Worm (Caenorhabditis elegans) whole organism, L2 larva: ENCODE data around the gene B0334.13.

Source experiments
- C34F6.9 ChIP-seq: fragments of 150-350 bp; optimal IDR thresholded peaks from 2 replicates; lab custom pipeline; 2014; ENCODE audit warnings: missing biosample characterization, missing genetic modification characterization
- F13H6.1 ChIP-seq: sonication (generic microtip); optimal IDR thresholded peaks from 2 replicates; lab custom pipeline; 2016; ENCODE audit warnings: missing genetic modification characterization, missing compliant biosample characterization
- R02D3.7 ChIP-seq: fragments of 150-350 bp; optimal IDR thresholded peaks from 2 replicates; lab custom pipeline; 2014; ENCODE audit warnings: missing biosample characterization, missing genetic modification characterization
- Y55F3AM.14 ChIP-seq: fragments of 200-800 bp; sonication (Bioruptor generic); optimal IDR thresholded peaks from 2 replicates; lab custom pipeline; 2018; ENCODE audit warnings: mild to moderate bottlenecking, missing genetic modification characterization, missing compliant biosample characterization
- ZK546.5 ChIP-seq: sonication (generic microtip); optimal IDR thresholded peaks from 2 replicates; lab custom pipeline; 2017; ENCODE audit warnings: missing biosample characterization, missing genetic modification characterization
- alr-1 ChIP-seq: fragments of 150-350 bp; optimal IDR thresholded peaks from 2 replicates; lab custom pipeline; 2014; ENCODE audit warnings: missing biosample characterization, missing genetic modification characterization
- aly-2 ChIP-seq: fragments of 150-350 bp; optimal IDR thresholded peaks from 2 replicates; lab custom pipeline; 2014; ENCODE audit warnings: missing biosample characterization, missing genetic modification characterization
- ama-1 ChIP-seq: fragments of 150-350 bp; optimal IDR thresholded peaks from 2 replicates; lab custom pipeline; 2018; ENCODE audit warnings: inconsistent platforms
- ceh-16 ChIP-seq: fragments of 150-350 bp; optimal IDR thresholded peaks from 2 replicates; lab custom pipeline; 2014; ENCODE audit warnings: missing biosample characterization, missing genetic modification characterization
- ceh-82 ChIP-seq: fragments of 150-350 bp; optimal IDR thresholded peaks from 2 replicates; lab custom pipeline; 2014; ENCODE audit warnings: missing biosample characterization, missing genetic modification characterization
- crh-2 ChIP-seq: sonication (generic microtip); optimal IDR thresholded peaks from 2 replicates; lab custom pipeline; 2017; ENCODE audit warnings: missing biosample characterization, missing genetic modification characterization
- dmd-4 ChIP-seq: sonication (generic microtip); optimal IDR thresholded peaks from 2 replicates; lab custom pipeline; 2017; ENCODE audit warnings: missing biosample characterization, missing genetic modification characterization
- egl-27 ChIP-seq: sonication (generic microtip); optimal IDR thresholded peaks from 3 replicates; lab custom pipeline; 2017; ENCODE audit warnings: missing biosample characterization, missing genetic modification reagents, missing genetic modification characterization
- elt-1 ChIP-seq: fragments of 150-350 bp; optimal IDR thresholded peaks from 2 replicates; lab custom pipeline; 2014; ENCODE audit warnings: missing biosample characterization, missing genetic modification characterization
- fos-1 ChIP-seq: fragments of 150-350 bp; optimal IDR thresholded peaks from 2 replicates; lab custom pipeline; 2014; ENCODE audit warnings: missing biosample characterization, missing genetic modification characterization
- lin-39 ChIP-seq: fragments of 150-350 bp; optimal IDR thresholded peaks from 2 replicates; lab custom pipeline; 2014; ENCODE audit warnings: missing biosample characterization, missing genetic modification reagents, missing genetic modification characterization
- mab-5 ChIP-seq: fragments of 150-350 bp; optimal IDR thresholded peaks from 2 replicates; lab custom pipeline; 2014; ENCODE audit warnings: missing biosample characterization, missing genetic modification characterization
- mbf-1 ChIP-seq: sonication (generic microtip); optimal IDR thresholded peaks from 2 replicates; lab custom pipeline; 2017; ENCODE audit warnings: missing biosample characterization, missing genetic modification characterization
- mdl-1 ChIP-seq, 2 experiments: fragments of 150-350 bp in 1 of 2; sonication (generic microtip) in 1 of 2; optimal IDR thresholded peaks; 2 replicates each; lab custom pipeline; 2017; ENCODE audit warnings: missing biosample characterization in 2 of 2, missing genetic modification characterization in 2 of 2
- nhr-10 ChIP-seq: sonication (generic microtip); optimal IDR thresholded peaks from 2 replicates; lab custom pipeline; 2017; ENCODE audit warnings: missing biosample characterization, missing genetic modification characterization
- nhr-11 ChIP-seq: fragments of 150-350 bp; optimal IDR thresholded peaks from 2 replicates; lab custom pipeline; 2014; ENCODE audit warnings: missing biosample characterization, missing genetic modification characterization
- nhr-12 ChIP-seq: fragments of 150-350 bp; optimal IDR thresholded peaks from 2 replicates; lab custom pipeline; 2014; ENCODE audit warnings: missing biosample characterization, missing genetic modification characterization
- nhr-129 ChIP-seq: fragments of 150-350 bp; optimal IDR thresholded peaks from 2 replicates; lab custom pipeline; 2014; ENCODE audit warnings: missing biosample characterization, missing genetic modification characterization
- nhr-21 ChIP-seq: fragments of 150-350 bp; optimal IDR thresholded peaks from 2 replicates; lab custom pipeline; 2014; ENCODE audit warnings: missing biosample characterization, missing genetic modification characterization
- nhr-23 ChIP-seq: fragments of 150-350 bp; optimal IDR thresholded peaks from 2 replicates; lab custom pipeline; 2014; ENCODE audit warnings: missing biosample characterization, missing genetic modification reagents, missing genetic modification characterization
- nhr-237 ChIP-seq: fragments of 150-350 bp; optimal IDR thresholded peaks from 2 replicates; lab custom pipeline; 2014; ENCODE audit warnings: missing biosample characterization, missing genetic modification characterization
- nhr-25 ChIP-seq: fragments of 150-350 bp; sonication (generic microtip); optimal IDR thresholded peaks from 3 replicates; lab custom pipeline; 2014; ENCODE audit warnings: missing biosample characterization, missing genetic modification characterization
- nhr-6 ChIP-seq: fragments of 150-350 bp; optimal IDR thresholded peaks from 2 replicates; lab custom pipeline; 2014; ENCODE audit warnings: missing biosample characterization, missing genetic modification characterization
- peb-1 ChIP-seq: fragments of 150-350 bp; optimal IDR thresholded peaks from 2 replicates; lab custom pipeline; 2014; ENCODE audit warnings: missing biosample characterization, missing genetic modification characterization
- sem-4 ChIP-seq: fragments of 150-350 bp; optimal IDR thresholded peaks from 2 replicates; lab custom pipeline; 2014; ENCODE audit warnings: missing biosample characterization, missing genetic modification reagents, missing genetic modification characterization
- skn-1 ChIP-seq: sonication (generic microtip); optimal IDR thresholded peaks from 2 replicates; lab custom pipeline; 2017; ENCODE audit warnings: missing biosample characterization, missing genetic modification characterization
- sma-3 ChIP-seq: sonication (generic microtip); optimal IDR thresholded peaks from 2 replicates; lab custom pipeline; 2016; ENCODE audit warnings: missing genetic modification reagents, missing genetic modification characterization, missing compliant biosample characterization
- sma-9 ChIP-seq, 2 experiments: fragments of 150-350 bp in 1 of 2; sonication (generic microtip) in 1 of 2; optimal IDR thresholded peaks; 2 replicates each; lab custom pipeline; 2014 to 2016; ENCODE audit warnings: missing genetic modification characterization in 2 of 2, mild to moderate bottlenecking in 1 of 2, missing biosample characterization in 1 of 2, missing compliant biosample characterization in 1 of 2, missing genetic modification reagents in 1 of 2, moderate library complexity in 1 of 2
- unc-39 ChIP-seq: fragments of 150-350 bp; optimal IDR thresholded peaks from 2 replicates; lab custom pipeline; 2014; ENCODE audit warnings: missing biosample characterization, missing genetic modification characterization
- zag-1 ChIP-seq: fragments of 150-350 bp; optimal IDR thresholded peaks from 2 replicates; lab custom pipeline; 2014; ENCODE audit warnings: missing biosample characterization, missing genetic modification characterization
- ztf-1 ChIP-seq: fragments of 200-800 bp; sonication (Bioruptor generic); conservative IDR thresholded peaks from 2 replicates; pipeline ENCODE4 v1.3.6; 2022; ENCODE audit warnings: missing genetic modification characterization, missing compliant biosample characterization
- ztf-11 ChIP-seq: sonication (generic microtip); optimal IDR thresholded peaks from 2 replicates; lab custom pipeline; 2017; ENCODE audit warnings: missing biosample characterization, missing genetic modification characterization
- ztf-4 ChIP-seq: fragments of 150-350 bp; optimal IDR thresholded peaks from 2 replicates; lab custom pipeline; 2014; ENCODE audit warnings: missing biosample characterization, missing genetic modification characterization

The B0334.13 gene

DNA sequence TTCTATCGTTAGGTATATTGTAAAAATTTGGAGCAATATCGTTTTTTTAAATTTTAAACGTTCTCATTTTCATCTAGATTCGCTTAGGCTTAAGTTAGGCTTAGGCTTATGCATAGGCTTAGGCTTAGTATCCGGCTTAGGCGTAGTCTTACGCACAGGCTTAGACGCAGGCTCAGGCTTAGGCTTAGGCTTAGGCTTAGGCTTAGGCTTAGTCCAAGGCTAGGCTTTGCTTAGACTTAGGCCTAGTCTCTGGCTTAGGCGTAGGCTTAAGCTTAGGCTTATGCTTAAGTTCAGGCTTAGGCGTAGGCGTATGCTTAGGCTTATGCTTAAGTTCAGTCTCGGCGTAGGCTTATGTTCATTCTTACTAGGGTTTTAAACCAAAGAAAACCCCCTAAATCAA is 15.7 kb downstream of the B0334.13 start:
- TF ChIP-seq skn-1 (no peak), sma-9 (GFP tag; optimal IDR thresholded peaks at IDR 0.05; lab: Kevin White, UChicago) (no peak), sma-9 (tag; optimal IDR thresholded peaks at IDR 0.05; lab: Kevin White, UChicago) (no peak), nhr-25 (tag; lab: Kevin White, UChicago) (no peak), nhr-12 (no peak), nhr-21 (tag; lab: Kevin White, UChicago) (no peak), aly-2 (tag; lab: Kevin White, UChicago) (no peak), lin-39 (tag; lab: Kevin White, UChicago) (no peak), dmd-4 (no peak), ztf-1 (no peak), nhr-6 (tag; lab: Kevin White, UChicago) (no peak), fos-1 (tag; lab: Kevin White, UChicago) (no peak)

DNA sequence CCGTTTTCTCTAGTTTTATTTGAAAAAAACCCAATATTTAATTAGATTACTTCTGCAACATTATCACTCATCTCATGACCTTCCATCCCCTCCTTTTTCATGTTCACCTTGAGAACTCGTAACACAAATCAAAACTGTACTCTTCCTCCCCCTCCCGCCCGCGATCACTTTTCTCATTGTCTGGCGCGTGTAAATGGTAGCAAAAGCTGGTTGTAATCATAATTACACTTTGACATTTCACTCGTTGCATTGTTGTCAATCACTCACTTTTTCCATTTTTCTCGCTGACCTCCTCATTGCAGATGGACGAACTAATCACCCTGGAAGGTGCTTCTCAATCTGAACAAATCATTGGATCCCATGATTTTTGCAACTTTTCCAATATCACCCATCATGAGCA is 22.3 kb downstream of the B0334.13 start, which contains the start of gene npr-41:
Gene npr-41 (plus strand): TSS at position 301 of the 400 bp plus-strand sequence.
- TF ChIP-seq nhr-10 (tag; lab: Kevin White, UChicago): no peak
- TF ChIP-seq mbf-1 (tag; lab: Kevin White, UChicago): no peak
- no peak for TF ChIP-seq sem-4 (tag; lab: Kevin White, UChicago)
- TF ChIP-seq sma-3 (GFP tag; lab: Kevin White, UChicago): no peak
- no peak for TF ChIP-seq ztf-11 (tag; lab: Kevin White, UChicago)
- TF ChIP-seq nhr-11 (tag; lab: Kevin White, UChicago): no peak
- no peak for TF ChIP-seq nhr-237 (tag; lab: Kevin White, UChicago)
- TF ChIP-seq alr-1 (tag; lab: Kevin White, UChicago): no peak
- no peak for TF ChIP-seq zag-1 (tag; lab: Kevin White, UChicago)
- TF ChIP-seq nhr-21 (tag; lab: Kevin White, UChicago): no peak
- TF ChIP-seq nhr-23 (tag; lab: Kevin White, UChicago): no peak
- no peak for TF ChIP-seq crh-2
- no peak for TF ChIP-seq unc-39
- TF ChIP-seq dmd-4: no peak
- TF ChIP-seq elt-1 (tag; lab: Kevin White, UChicago): no peak
- no peak for TF ChIP-seq peb-1 (tag; lab: Kevin White, UChicago)

DNA sequence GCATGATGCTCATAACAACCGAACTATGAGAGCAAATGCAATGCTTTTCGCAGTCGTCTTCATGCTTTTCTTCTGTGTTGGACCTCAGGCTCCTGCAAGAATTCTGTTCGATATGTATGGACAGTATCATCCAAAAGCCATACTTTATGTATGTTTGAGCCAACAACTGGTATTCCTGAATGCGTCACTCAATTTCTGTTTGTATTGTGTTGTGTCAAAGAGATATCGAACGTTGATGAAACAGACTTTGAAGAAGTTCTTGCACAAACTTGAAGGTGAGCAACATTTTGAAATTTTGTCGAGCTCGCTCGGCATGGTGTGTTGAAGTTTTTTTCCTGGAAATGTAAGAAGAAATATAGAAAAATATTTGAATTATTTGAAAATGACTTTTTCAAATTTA is 24.8 kb downstream of the B0334.13 start:
- TF ChIP-seq nhr-129 (tag; lab: Kevin White, UChicago) (no peak), nhr-6 (tag; lab: Kevin White, UChicago) (no peak), nhr-21 (tag; lab: Kevin White, UChicago) (no peak), ZK546.5 (tag; lab: Kevin White, UChicago) (no peak), R02D3.7 (tag; lab: Kevin White, UChicago) (no peak), skn-1 (no peak), C34F6.9 (tag; lab: Kevin White, UChicago) (no peak), fos-1 (tag; lab: Kevin White, UChicago) (no peak), lin-39 (tag; lab: Kevin White, UChicago) (no peak), nhr-10 (tag; lab: Kevin White, UChicago) (no peak), sma-3 (GFP tag; lab: Kevin White, UChicago) (no peak), Y55F3AM.14 (GFP tag; lab: Kevin White, UChicago) (no peak), mdl-1 (tag; optimal IDR thresholded peaks at IDR 0.05; lab: Kevin White, UChicago) (no peak), crh-2 (no peak), ztf-4 (tag; lab: Kevin White, UChicago) (no peak)
- TF ChIP-seq, all 48 proteins: peak for 0

DNA sequence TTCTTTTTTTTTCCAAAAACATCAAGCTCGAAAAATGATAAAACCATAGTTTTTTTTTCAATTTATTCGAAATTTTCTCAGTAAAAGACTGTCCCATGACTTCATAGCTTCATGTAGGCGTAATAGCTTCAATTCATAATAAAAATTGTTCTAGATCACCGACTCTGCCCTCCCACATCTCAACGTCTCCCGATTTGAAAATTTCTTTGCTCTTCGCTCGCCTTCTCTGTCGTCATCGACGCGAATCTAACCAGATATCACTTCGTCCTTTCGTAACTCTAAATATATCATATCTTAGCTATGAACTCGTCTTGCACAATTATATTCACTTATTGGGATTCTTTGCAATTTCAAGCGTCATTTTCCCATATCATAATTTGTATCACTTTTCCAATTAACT is 26.7 kb downstream of the B0334.13 start, which contains the start of gene srh-44:
Gene srh-44 (plus strand): TSS at position 301 of the 400 bp plus-strand sequence.
- TF ChIP-seq mdl-1 (tag; optimal IDR thresholded peaks at IDR 0.05; lab: Kevin White, UChicago) (no peak), nhr-23 (tag; lab: Kevin White, UChicago) (no peak), mab-5 (tag; lab: Kevin White, UChicago) (no peak)

DNA sequence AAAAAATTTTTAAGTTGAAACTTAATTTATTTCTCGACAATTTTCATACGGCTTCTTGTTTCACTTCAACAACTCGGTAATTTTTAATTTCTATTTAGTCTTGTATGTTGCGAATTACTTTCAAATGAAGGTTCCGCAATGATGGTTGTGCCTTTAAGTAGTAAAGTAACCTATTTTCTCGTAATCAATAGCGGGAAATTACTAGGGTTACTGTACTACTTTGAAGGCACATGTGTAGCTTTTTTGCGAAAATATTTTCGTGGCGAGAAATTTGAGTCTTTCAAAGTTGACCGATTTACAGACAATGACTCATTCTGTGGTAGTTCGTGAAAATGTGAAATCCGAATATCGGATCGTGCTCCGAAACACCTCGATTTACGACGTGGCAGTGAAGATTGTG is 30.1 kb downstream of the B0334.13 start, which contains the start of gene B0334.10:
Gene B0334.10 (plus strand): TSS at position 301 of the 400 bp plus-strand sequence.
- no peak for TF ChIP-seq dmd-4
- no peak for TF ChIP-seq nhr-25 (tag; lab: Kevin White, UChicago)
- no peak for TF ChIP-seq ama-1
- TF ChIP-seq mab-5 (tag; lab: Kevin White, UChicago): no peak
- no peak for TF ChIP-seq ceh-16 (tag; lab: Kevin White, UChicago)
- no peak for TF ChIP-seq ztf-11 (tag; lab: Kevin White, UChicago)
- TF ChIP-seq fos-1 (tag; lab: Kevin White, UChicago): no peak
- no peak for TF ChIP-seq unc-39
- TF ChIP-seq ceh-82 (tag; lab: Kevin White, UChicago): no peak
- no peak for TF ChIP-seq zag-1 (tag; lab: Kevin White, UChicago)
- TF ChIP-seq egl-27 (tag; lab: Kevin White, UChicago): no peak
- no peak for TF ChIP-seq elt-1 (tag; lab: Kevin White, UChicago)
- TF ChIP-seq nhr-12: no peak
- TF ChIP-seq mdl-1 (tag; optimal IDR thresholded peaks at IDR 0.05; lab: Kevin White, UChicago): no peak
- TF ChIP-seq mbf-1 (tag; lab: Kevin White, UChicago): no peak
- TF ChIP-seq F13H6.1: no peak
- no peak for TF ChIP-seq C34F6.9 (tag; lab: Kevin White, UChicago)
